Fruit fly (Drosophila melanogaster): ENCODE measurements around the gene PVRAP.
A peak's percentile ranks its signal among the peaks of the same experiment; 100 is the strongest.

PVRAP gene

dm6 chr3L:5987637-5988036 is 9.4 kb upstream of the PVRAP start (continued):
- TF ChIP-seq Hsf (GFP tag; optimal IDR thresholded peaks at IDR 0.05) = peak; percentile 41
- peak; percentile 43 for TF ChIP-seq CG1233 (GFP tag; optimal IDR thresholded peaks at IDR 0.05)
- peak; percentile 68 for TF ChIP-seq CG9727 (GFP tag; optimal IDR thresholded peaks at IDR 0.05)
- no peak for TF ChIP-seq CG2199 (GFP tag; IDR thresholded peaks at IDR 0.05)
- TF ChIP-seq zf30C (GFP tag; optimal IDR thresholded peaks at IDR 0.05) = peak; percentile 76
- TF ChIP-seq kah (GFP tag; optimal IDR thresholded peaks at IDR 0.05) = peak; percentile 42
- TF ChIP-seq ham (GFP tag; IDR thresholded peaks at IDR 0.05) = no peak
- peak; percentile 61; the same call in 1 of the 2 replicates for TF ChIP-seq CG8765 (GFP tag; IDR thresholded peaks at IDR 0.05)
- peak; percentile 83 for TF ChIP-seq Ets65A (GFP tag)
- peak; percentile 11 for TF ChIP-seq MTF-1 (GFP tag; optimal IDR thresholded peaks at IDR 0.05; ENCODE audit: borderline replicate concordance)
- TF ChIP-seq lab (GFP tag; optimal IDR thresholded peaks at IDR 0.05) = no peak
- TF ChIP-seq C15 (GFP tag; IDR thresholded peaks at IDR 0.05) = no peak
- TF ChIP-seq H2.0 (GFP tag; IDR thresholded peaks at IDR 0.05) = 0 out of 2 replicates have a peak, but pooled peaks have one; percentile 15
- peak; percentile 68 for TF ChIP-seq CG4424 (GFP tag; optimal IDR thresholded peaks at IDR 0.05)
- no peak for TF ChIP-seq CG32532 (GFP tag; IDR thresholded peaks at IDR 0.05)
- TF ChIP-seq CG12236 (GFP tag; optimal IDR thresholded peaks at IDR 0.05) = peak; percentile 36
- peak; percentile 24 for TF ChIP-seq CG2202 (tag; optimal IDR thresholded peaks at IDR 0.05)
- TF ChIP-seq CG17361 (GFP tag; IDR thresholded peaks at IDR 0.05) = peak; percentile 59
- TF ChIP-seq CG2875 (GFP tag; optimal IDR thresholded peaks at IDR 0.05) = peak; percentile 32
- peak; percentile 24 for TF ChIP-seq Elba2 (GFP tag; optimal IDR thresholded peaks at IDR 0.05)
- peak; percentile 50 for TF ChIP-seq CG16815 (GFP tag; optimal IDR thresholded peaks at IDR 0.05)
- peak; percentile 60 for TF ChIP-seq sisA (GFP tag; IDR thresholded peaks at IDR 0.05)
- TF ChIP-seq CG3407 (GFP tag; optimal IDR thresholded peaks at IDR 0.05) = peak; percentile 28
- TF ChIP-seq Atf-2 (GFP tag; optimal IDR thresholded peaks at IDR 0.05) = peak; percentile 33
- peak; percentile 82 for TF ChIP-seq CG10979 (tag; optimal IDR thresholded peaks at IDR 0.05)
- TF ChIP-seq CG1647 (GFP tag; optimal IDR thresholded peaks at IDR 0.05) = no peak
- TF ChIP-seq hb (GFP tag; IDR thresholded peaks at IDR 0.05; ENCODE audit: partially characterized antibody) = no peak
- 0 out of 2 replicates have a peak, but pooled peaks have one; percentile 34 for TF ChIP-seq dan (GFP tag; IDR thresholded peaks at IDR 0.05)
- TF ChIP-seq CoRest (tag; optimal IDR thresholded peaks at IDR 0.05) = peak; percentile 47
- peak; percentile 5 to 27 for TF ChIP-seq Pdp1 (GFP tag; optimal IDR thresholded peaks at IDR 0.05)
- TF ChIP-seq CG17829 (tag; optimal IDR thresholded peaks at IDR 0.05) = peak; percentile 81
- peak; percentile 67 for TF ChIP-seq CG31441 (GFP tag; IDR thresholded peaks at IDR 0.05)
- no peak for TF ChIP-seq CG15479 (GFP tag; optimal IDR thresholded peaks at IDR 0.05)
- TF ChIP-seq CG5953 (GFP tag; IDR thresholded peaks at IDR 0.05) = no peak
- TF ChIP-seq CG8089 (GFP tag; optimal IDR thresholded peaks at IDR 0.05) = no peak
- peak; percentile 56; the same call in 2 of the 3 replicates for TF ChIP-seq ci (GFP tag; IDR thresholded peaks at IDR 0.05)
- no peak for TF ChIP-seq Dek (tag; optimal IDR thresholded peaks at IDR 0.05)
- no peak for TF ChIP-seq D19B (GFP tag; optimal IDR thresholded peaks at IDR 0.05)
- TF ChIP-seq peb (GFP tag; IDR thresholded peaks at IDR 0.05) = no peak
- peak; percentile 74 for TF ChIP-seq D19A (tag; optimal IDR thresholded peaks at IDR 0.05)
- no peak for TF ChIP-seq gt (GFP tag; IDR thresholded peaks at IDR 0.05)
- TF ChIP-seq CG16863 (GFP tag; optimal IDR thresholded peaks at IDR 0.05) = peak; percentile 53
- peak; percentile 87 for TF ChIP-seq Xrp1 (GFP tag; IDR thresholded peaks at IDR 0.05)
- TF ChIP-seq B-H1 (GFP tag; IDR thresholded peaks at IDR 0.05) = no peak
- TF ChIP-seq dpn (GFP tag; optimal IDR thresholded peaks at IDR 0.05) = peak in 1 of 2 experiments; percentile 29
- no peak for TF ChIP-seq CG31365 (tag; optimal IDR thresholded peaks at IDR 0.05)
- no peak for TF ChIP-seq sr (GFP tag; IDR thresholded peaks at IDR 0.05)
- TF ChIP-seq CkIIα-i1 (GFP tag; IDR thresholded peaks at IDR 0.05) = no peak
- no peak for TF ChIP-seq her (GFP tag; optimal IDR thresholded peaks at IDR 0.05)
- TF ChIP-seq NC2α (GFP tag; optimal IDR thresholded peaks at IDR 0.05) = peak; percentile 31
- TF ChIP-seq toy (GFP tag; IDR thresholded peaks at IDR 0.05) = no peak
- peak; percentile 23 for TF ChIP-seq TFAM (GFP tag; optimal IDR thresholded peaks at IDR 0.05)

All from whole organism, embryonic.